Worm (Caenorhabditis elegans) whole organism, L4 larva: Measurements from ENCODE around the gene nhr-172.

Source experiments
- T20F7.1 ChIP-seq: fragments of 200-800 bp; sonication (Bioruptor generic); optimal IDR thresholded peaks from 2 replicates; lab custom pipeline; 2018; ENCODE audit warnings: mild to moderate bottlenecking, missing genetic modification characterization, missing compliant biosample characterization
- aly-2 ChIP-seq: sonication (generic microtip); optimal IDR thresholded peaks from 2 replicates; lab custom pipeline; 2018; ENCODE audit warnings: missing biosample characterization, missing genetic modification characterization
- ama-1 ChIP-seq: fragments of 150-350 bp; optimal IDR thresholded peaks from 2 replicates; lab custom pipeline; 2014; ENCODE audit warnings: inconsistent platforms, mixed read lengths
- nhr-11 ChIP-seq: fragments of 150-350 bp; optimal IDR thresholded peaks from 2 replicates; lab custom pipeline; 2014; ENCODE audit warnings: missing biosample characterization, missing genetic modification characterization
- nhr-42 ChIP-seq: fragments of 200-800 bp; sonication (Bioruptor generic); IDR thresholded peaks from 2 replicates; pipeline ENCODE4 v1.3.6; 2022; ENCODE audit warnings: missing genetic modification characterization, missing compliant biosample characterization
- unc-130 ChIP-seq: sonication (generic microtip); optimal IDR thresholded peaks from 2 replicates; lab custom pipeline; 2016; ENCODE audit warnings: missing genetic modification reagents, missing genetic modification characterization, missing compliant biosample characterization
- unc-39 ChIP-seq: sonication (generic microtip); optimal IDR thresholded peaks from 2 replicates; lab custom pipeline; 2017; ENCODE audit warnings: missing biosample characterization, missing genetic modification characterization
- vab-7 ChIP-seq: fragments of 200-800 bp; sonication (Bioruptor generic); IDR thresholded peaks from 2 replicates; pipeline ENCODE4 v1.3.6; 2022; ENCODE audit warnings: missing genetic modification reagents, missing genetic modification characterization, missing compliant biosample characterization
- ztf-11 ChIP-seq: fragments of 150-350 bp; optimal IDR thresholded peaks from 2 replicates; lab custom pipeline; 2014; ENCODE audit warnings: missing biosample characterization, missing genetic modification characterization

- TF ChIP-seq unc-130 (GFP tag; lab: Kevin White, UChicago) (no peak), nhr-42 (GFP tag; lab: Robert Waterston, UW) (no peak), ama-1 (lab: Kevin White, UChicago) (no peak), nhr-11 (tag; lab: Kevin White, UChicago) (no peak), aly-2 (tag; lab: Kevin White, UChicago) (no peak), T20F7.1 (GFP tag; lab: Kevin White, UChicago) (no peak), vab-7 (GFP tag; lab: Robert Waterston, UW) (no peak), ztf-11 (tag; lab: Kevin White, UChicago) (no peak), unc-39 (tag; lab: Kevin White, UChicago) (no peak)
Measured at ce11 chrV:7553873-7554362, 45.1 kb downstream of the nhr-172 start, which contains the start of gene ttr-10.
